Worm (Caenorhabditis elegans) whole organism, young adult: ENCODE data around the gene C05D11.13.

Source experiments
- F39B2.1 ChIP-seq: fragments of 200-800 bp; sonication (Bioruptor generic); IDR thresholded peaks from 2 replicates; pipeline ENCODE4 v1.3.6; 2022; ENCODE audit warnings: missing genetic modification reagents, missing genetic modification characterization, missing compliant biosample characterization
- attf-5 ChIP-seq: fragments of 200-800 bp; sonication (Bioruptor generic); optimal IDR thresholded peaks from 2 replicates; lab custom pipeline; 2018; ENCODE audit warnings: mild to moderate bottlenecking, missing genetic modification characterization, missing compliant biosample characterization
- hlh-12 ChIP-seq: sonication (generic microtip); optimal IDR thresholded peaks from 2 replicates; lab custom pipeline; 2016; ENCODE audit warnings: missing genetic modification characterization, missing compliant biosample characterization
- madf-6 ChIP-seq: fragments of 200-800 bp; sonication (Bioruptor generic); IDR thresholded peaks from 2 replicates; pipeline ENCODE4 v1.3.6; 2022; ENCODE audit warnings: missing genetic modification reagents, missing genetic modification characterization, missing compliant biosample characterization
- nfya-1 ChIP-seq: sonication (generic microtip); optimal IDR thresholded peaks from 2 replicates; lab custom pipeline; 2017; ENCODE audit warnings: antibody characterized with exemption, missing compliant biosample characterization, missing genetic modification characterization, borderline replicate concordance; ENCODE audit not compliant: insufficient read depth
- nhr-27 ChIP-seq: fragments of 200-800 bp; sonication (Bioruptor generic); optimal IDR thresholded peaks from 2 replicates; lab custom pipeline; 2018; ENCODE audit warnings: mild to moderate bottlenecking, missing genetic modification characterization, moderate library complexity, missing compliant biosample characterization
- snpc-3.4 ChIP-seq: sonication (generic microtip); optimal IDR thresholded peaks from 2 replicates; lab custom pipeline; 2017; ENCODE audit warnings: missing genetic modification characterization, mild to moderate bottlenecking, missing compliant biosample characterization, antibody characterized with exemption, moderate library complexity, missing genotype, missing genetic modification reagents
- ztf-3 ChIP-seq: fragments of 200-800 bp; sonication (Bioruptor generic); optimal IDR thresholded peaks from 2 replicates; lab custom pipeline; 2018; ENCODE audit warnings: mild to moderate bottlenecking, missing genetic modification characterization, missing compliant biosample characterization

- no peak for TF ChIP-seq nfya-1 (tag; lab: Kevin White, UChicago)
- no peak for TF ChIP-seq hlh-12 (tag; lab: Kevin White, UChicago)
- no peak for TF ChIP-seq snpc-3.4 (tag; lab: Kevin White, UChicago)
- no peak for TF ChIP-seq nhr-27 (tag; lab: Kevin White, UChicago)
- TF ChIP-seq madf-6 = peak; percentile 92
- TF ChIP-seq attf-5 (GFP tag; lab: Kevin White, UChicago) = peak; percentile 95
- TF ChIP-seq F39B2.1 (GFP tag; lab: Robert Waterston, UW) = no peak
- TF ChIP-seq ztf-3 (GFP tag; lab: Kevin White, UChicago) = peak; percentile 40
Observed at ce11 chrIII:6464113-6464571, 19.8 kb upstream of the C05D11.13 start.
